Worm (Caenorhabditis elegans) whole organism, midembryonic: Measurements from ENCODE around the gene F59F3.6.

Experiments
- T22C8.4 ChIP-seq: fragments of 200-800 bp; sonication (Bioruptor generic); IDR thresholded peaks from 2 replicates; pipeline ENCODE4 v1.3.6; 2022; ENCODE audit warnings: missing genetic modification characterization, missing compliant biosample characterization
- cog-1 ChIP-seq: sonication (generic microtip); optimal IDR thresholded peaks from 2 replicates; lab custom pipeline; 2016; ENCODE audit warnings: missing genetic modification characterization, missing compliant biosample characterization
- flt-1 ChIP-seq: fragments of 200-800 bp; sonication (Bioruptor generic); IDR thresholded peaks from 2 replicates; pipeline ENCODE4 v1.3.6; 2022; ENCODE audit warnings: missing genetic modification characterization, missing compliant biosample characterization
- med-1 ChIP-seq: sonication (generic microtip); optimal IDR thresholded peaks from 2 replicates; lab custom pipeline; 2017; ENCODE audit warnings: missing genetic modification characterization, mild to moderate bottlenecking, missing compliant biosample characterization, antibody characterized with exemption, missing genetic modification reagents; ENCODE audit not compliant: insufficient read depth
- tab-1 ChIP-seq: fragments of 200-800 bp; sonication (Bioruptor generic); IDR thresholded peaks from 2 replicates; pipeline ENCODE4 v1.3.6; 2022; ENCODE audit warnings: missing genetic modification characterization, missing compliant biosample characterization
- ztf-29 ChIP-seq: fragments of 200-800 bp; sonication (Bioruptor generic); IDR thresholded peaks from 2 replicates; pipeline ENCODE4 v1.3.6; 2022; ENCODE audit warnings: missing genetic modification reagents, missing genetic modification characterization, missing compliant biosample characterization

DNA sequence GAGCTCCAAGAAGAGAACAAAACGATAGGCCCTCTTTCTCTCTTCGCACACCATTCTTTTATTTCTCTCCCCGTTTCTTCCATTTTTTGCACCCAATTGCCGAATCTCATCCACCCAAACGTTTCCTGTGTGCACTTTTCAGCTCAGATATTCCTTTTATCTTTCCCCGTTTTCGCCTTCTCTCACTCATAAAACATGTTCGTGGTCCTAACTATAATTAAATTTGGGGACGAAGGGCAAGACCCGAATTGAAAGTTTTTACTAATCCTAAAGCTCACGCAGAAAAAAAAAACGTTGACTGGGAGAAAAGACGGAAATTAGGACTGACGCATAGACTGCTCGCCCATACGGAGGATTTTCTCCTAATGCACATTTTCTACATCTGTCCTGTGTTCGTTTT, 33.6 kb downstream of the F59F3.6 start:
- no peak for TF ChIP-seq cog-1 (tag; lab: Kevin White, UChicago)
- no peak for TF ChIP-seq med-1 (GFP tag; lab: Kevin White, UChicago)
- TF ChIP-seq flt-1 = no peak
- no peak for TF ChIP-seq ztf-29
- TF ChIP-seq tab-1 = no peak
- no peak for TF ChIP-seq T22C8.4 (GFP tag; lab: Robert Waterston, UW)
